Worm (Caenorhabditis elegans) whole organism, L4 larva: ENCODE data around the gene inx-1.

ENCODE experiments used
- Y48G9A.11 ChIP-seq: fragments of 200-800 bp; sonication (Bioruptor generic); IDR thresholded peaks from 2 replicates; pipeline ENCODE4 v1.3.6; 2022; ENCODE audit warnings: missing genetic modification reagents, missing genetic modification characterization, missing compliant biosample characterization
- ZK337.2 ChIP-seq: fragments of 200-800 bp; sonication (Bioruptor generic); IDR thresholded peaks from 2 replicates; pipeline ENCODE4 v1.3.6; 2022; ENCODE audit warnings: missing genetic modification reagents, missing genetic modification characterization, missing compliant biosample characterization
- ceh-82 ChIP-seq: sonication (generic microtip); optimal IDR thresholded peaks from 2 replicates; lab custom pipeline; 2017; ENCODE audit warnings: missing biosample characterization, missing genetic modification characterization
- ces-1 ChIP-seq: fragments of 150-350 bp; sonication (generic microtip); optimal IDR thresholded peaks from 4 replicates; lab custom pipeline; 2014; ENCODE audit warnings: missing biosample characterization, missing genetic modification reagents, missing genetic modification characterization
- daf-12 ChIP-seq: fragments of 150-350 bp; optimal IDR thresholded peaks from 2 replicates; lab custom pipeline; 2014; ENCODE audit warnings: missing biosample characterization, missing genetic modification reagents, missing genetic modification characterization
- daf-16 ChIP-seq, 3 experiments: sonication (generic microtip); optimal IDR thresholded peaks; 2 replicates each; lab custom pipeline; 2016 to 2017; ENCODE audit warnings: missing genetic modification characterization in 3 of 3, missing genetic modification reagents in 3 of 3, mild to moderate bottlenecking in 2 of 3, missing compliant biosample characterization in 2 of 3, missing biosample characterization in 1 of 3, moderate library complexity in 1 of 3
- dmd-8 ChIP-seq: fragments of 200-800 bp; sonication (Bioruptor generic); IDR thresholded peaks from 2 replicates; pipeline ENCODE4 v1.3.6; 2022; ENCODE audit warnings: missing genetic modification characterization, missing compliant biosample characterization
- egl-43 ChIP-seq: fragments of 200-800 bp; sonication (Bioruptor generic); IDR thresholded peaks from 2 replicates; pipeline ENCODE4 v1.3.6; 2022; ENCODE audit warnings: missing genetic modification reagents, missing genetic modification characterization, missing compliant biosample characterization
- fkh-10 ChIP-seq: fragments of 150-350 bp; optimal IDR thresholded peaks from 2 replicates; lab custom pipeline; 2014; ENCODE audit warnings: missing biosample characterization, missing genetic modification reagents, missing genetic modification characterization
- hmg-1.1 ChIP-seq: fragments of 200-800 bp; sonication (Bioruptor generic); IDR thresholded peaks from 2 replicates; pipeline ENCODE4 v1.3.6; 2022; ENCODE audit warnings: missing genetic modification reagents, missing genetic modification characterization, missing compliant biosample characterization
- jun-1 ChIP-seq: fragments of 150-350 bp; optimal IDR thresholded peaks from 2 replicates; lab custom pipeline; 2014; ENCODE audit warnings: missing biosample characterization, missing genetic modification reagents, missing genetic modification characterization
- lim-7 ChIP-seq: fragments of 200-800 bp; sonication (Bioruptor generic); IDR thresholded peaks from 2 replicates; pipeline ENCODE4 v1.3.6; 2022; ENCODE audit warnings: missing genetic modification characterization, missing compliant biosample characterization
- lin-15B ChIP-seq: fragments of 150-350 bp; sonication (generic microtip); optimal IDR thresholded peaks from 3 replicates; lab custom pipeline; 2014; ENCODE audit warnings: missing biosample characterization, missing genetic modification characterization
- lin-38 ChIP-seq: fragments of 200-800 bp; sonication (Bioruptor generic); IDR thresholded peaks from 2 replicates; pipeline ENCODE4 v1.3.6; 2022; ENCODE audit warnings: missing genetic modification reagents, missing genetic modification characterization, missing compliant biosample characterization
- madf-9 ChIP-seq: fragments of 200-800 bp; sonication (Bioruptor generic); conservative IDR thresholded peaks from 2 replicates; pipeline ENCODE4 v1.3.6; 2022; ENCODE audit warnings: missing genetic modification reagents, missing genetic modification characterization, missing compliant biosample characterization
- mdt-29 ChIP-seq: fragments of 200-800 bp; sonication (Bioruptor generic); IDR thresholded peaks from 2 replicates; pipeline ENCODE4 v1.3.6; 2022; ENCODE audit warnings: missing genetic modification reagents, missing genetic modification characterization, missing compliant biosample characterization
- mes-2 ChIP-seq: sonication (generic microtip); optimal IDR thresholded peaks from 2 replicates; lab custom pipeline; 2016; ENCODE audit warnings: missing genotype, mild to moderate bottlenecking, missing genetic modification characterization, missing compliant biosample characterization; ENCODE audit not compliant: poor library complexity, severe bottlenecking
- nhr-10 ChIP-seq: fragments of 150-350 bp; optimal IDR thresholded peaks from 2 replicates; lab custom pipeline; 2014; ENCODE audit warnings: missing biosample characterization, missing genetic modification characterization
- nhr-11 ChIP-seq: fragments of 150-350 bp; optimal IDR thresholded peaks from 2 replicates; lab custom pipeline; 2014; ENCODE audit warnings: missing biosample characterization, missing genetic modification characterization
- nhr-237 ChIP-seq: sonication (generic microtip); optimal IDR thresholded peaks from 2 replicates; lab custom pipeline; 2017; ENCODE audit warnings: missing biosample characterization, missing genetic modification characterization
- nhr-6 ChIP-seq: fragments of 150-350 bp; optimal IDR thresholded peaks from 2 replicates; lab custom pipeline; 2014; ENCODE audit warnings: missing biosample characterization, missing genetic modification characterization
- unc-62 ChIP-seq, 3 experiments: fragments of 150-350 bp in 1 of 3; sonication (generic microtip); optimal IDR thresholded peaks in 2 of 3; peaks in 1 of 3; 1 replicate in 1 of 3; 2 replicates in 2 of 3; lab custom pipeline; 2014 to 2017; ENCODE audit warnings: missing biosample characterization in 3 of 3, missing genetic modification characterization in 3 of 3, missing genetic modification reagents in 3 of 3, missing genotype in 1 of 3
- zfp-3 ChIP-seq: fragments of 200-800 bp; sonication (Bioruptor generic); conservative IDR thresholded peaks from 2 replicates; pipeline ENCODE4 v1.3.6; 2022; ENCODE audit warnings: missing genetic modification reagents, missing genetic modification characterization, missing compliant biosample characterization
- zip-2 ChIP-seq: fragments of 150-350 bp; optimal IDR thresholded peaks from 2 replicates; lab custom pipeline; 2014; ENCODE audit warnings: missing biosample characterization, missing genetic modification characterization
- ztf-11 ChIP-seq: fragments of 150-350 bp; optimal IDR thresholded peaks from 2 replicates; lab custom pipeline; 2014; ENCODE audit warnings: missing biosample characterization, missing genetic modification characterization

inx-1 gene

DNA sequence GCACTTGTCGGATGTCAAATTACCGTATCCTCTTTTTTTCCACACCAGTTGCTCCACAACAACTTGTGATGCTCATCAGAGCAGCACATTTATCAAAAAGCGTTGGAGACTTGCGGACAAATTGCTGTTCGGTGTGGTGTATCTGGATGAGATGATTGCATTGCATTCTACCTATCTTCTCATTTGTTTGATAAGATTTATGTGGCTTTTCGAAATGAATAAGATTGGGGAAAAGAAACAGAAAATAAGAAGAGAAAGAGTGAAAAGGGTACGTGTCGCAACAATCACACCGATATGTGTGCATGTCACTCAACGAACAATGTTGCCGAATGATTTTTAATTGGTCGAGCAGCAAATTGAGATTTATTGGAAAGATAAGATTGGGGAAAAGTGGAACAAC lies 62.1 kb downstream of the inx-1 start:
- TF ChIP-seq unc-62 (GFP tag; optimal IDR thresholded peaks at IDR 0.05 in 1 of 2; lab: Kevin White, UChicago) = peak in 1 of 2 experiments; percentile 82
- TF ChIP-seq unc-62 (tag; optimal IDR thresholded peaks at IDR 0.05; lab: Kevin White, UChicago) = no peak
- TF ChIP-seq lim-7 (GFP tag; lab: Robert Waterston, UW) = no peak
- peak in 1 of 2 experiments; percentile 36 for TF ChIP-seq daf-16 (GFP tag; optimal IDR thresholded peaks at IDR 0.05; lab: Kevin White, UChicago)
- no peak for TF ChIP-seq daf-16 (tag; optimal IDR thresholded peaks at IDR 0.05; lab: Kevin White, UChicago)
- no peak for TF ChIP-seq ztf-11 (tag; lab: Kevin White, UChicago)
- TF ChIP-seq nhr-237 (tag; lab: Kevin White, UChicago) = no peak
- TF ChIP-seq zfp-3 (GFP tag; lab: Robert Waterston, UW) = no peak
- no peak for TF ChIP-seq nhr-6
- TF ChIP-seq hmg-1.1 (GFP tag; lab: Robert Waterston, UW) = no peak
- TF ChIP-seq ceh-82 (tag; lab: Kevin White, UChicago) = no peak
- no peak for TF ChIP-seq lin-15B (tag; lab: Kevin White, UChicago)
- TF ChIP-seq fkh-10 (GFP tag; lab: Kevin White, UChicago) = no peak
- no peak for TF ChIP-seq jun-1 (tag; lab: Kevin White, UChicago)
- TF ChIP-seq zip-2 (tag; lab: Kevin White, UChicago) = no peak
- no peak for TF ChIP-seq dmd-8 (GFP tag; lab: Robert Waterston, UW)
- no peak for TF ChIP-seq egl-43 (GFP tag; lab: Robert Waterston, UW)
- no peak for TF ChIP-seq ces-1 (GFP tag; lab: Kevin White, UChicago)
- TF ChIP-seq lin-38 (GFP tag; lab: Robert Waterston, UW) = no peak
- no peak for TF ChIP-seq nhr-10 (tag; lab: Kevin White, UChicago)
- no peak for TF ChIP-seq mes-2 (tag; lab: Kevin White, UChicago)
- no peak for TF ChIP-seq ZK337.2 (GFP tag; lab: Robert Waterston, UW)
- no peak for TF ChIP-seq Y48G9A.11 (GFP tag; lab: Robert Waterston, UW)
- TF ChIP-seq madf-9 (GFP tag; lab: Robert Waterston, UW) = no peak
- TF ChIP-seq daf-12 (tag; lab: Kevin White, UChicago) = no peak
- TF ChIP-seq mdt-29 (GFP tag; lab: Robert Waterston, UW) = no peak
- TF ChIP-seq nhr-11 = peak; percentile 50
